Worm (Caenorhabditis elegans) whole organism, L2 larva: ENCODE data around the gene M110.8.

Source experiments
- C34F6.9 ChIP-seq: fragments of 150-350 bp; optimal IDR thresholded peaks from 2 replicates; lab custom pipeline; 2014; ENCODE audit warnings: missing biosample characterization, missing genetic modification characterization
- F13H6.1 ChIP-seq: sonication (generic microtip); optimal IDR thresholded peaks from 2 replicates; lab custom pipeline; 2016; ENCODE audit warnings: missing genetic modification characterization, missing compliant biosample characterization
- R02D3.7 ChIP-seq: fragments of 150-350 bp; optimal IDR thresholded peaks from 2 replicates; lab custom pipeline; 2014; ENCODE audit warnings: missing biosample characterization, missing genetic modification characterization
- alr-1 ChIP-seq: fragments of 150-350 bp; optimal IDR thresholded peaks from 2 replicates; lab custom pipeline; 2014; ENCODE audit warnings: missing biosample characterization, missing genetic modification characterization
- aly-2 ChIP-seq: fragments of 150-350 bp; optimal IDR thresholded peaks from 2 replicates; lab custom pipeline; 2014; ENCODE audit warnings: missing biosample characterization, missing genetic modification characterization
- blmp-1 ChIP-seq: sonication (generic microtip); optimal IDR thresholded peaks from 2 replicates; lab custom pipeline; 2017; ENCODE audit warnings: missing genetic modification characterization, mild to moderate bottlenecking, missing compliant biosample characterization, antibody characterized with exemption, moderate library complexity; ENCODE audit not compliant: insufficient read depth
- ceh-16 ChIP-seq: fragments of 150-350 bp; optimal IDR thresholded peaks from 2 replicates; lab custom pipeline; 2014; ENCODE audit warnings: missing biosample characterization, missing genetic modification characterization
- dmd-4 ChIP-seq: sonication (generic microtip); optimal IDR thresholded peaks from 2 replicates; lab custom pipeline; 2017; ENCODE audit warnings: missing biosample characterization, missing genetic modification characterization
- egl-27 ChIP-seq: sonication (generic microtip); optimal IDR thresholded peaks from 3 replicates; lab custom pipeline; 2017; ENCODE audit warnings: missing biosample characterization, missing genetic modification reagents, missing genetic modification characterization
- elt-1 ChIP-seq: fragments of 150-350 bp; optimal IDR thresholded peaks from 2 replicates; lab custom pipeline; 2014; ENCODE audit warnings: missing biosample characterization, missing genetic modification characterization
- elt-3 ChIP-seq: sonication (generic microtip); optimal IDR thresholded peaks from 2 replicates; lab custom pipeline; 2017; ENCODE audit warnings: missing biosample characterization, missing genetic modification characterization
- fos-1 ChIP-seq: fragments of 150-350 bp; optimal IDR thresholded peaks from 2 replicates; lab custom pipeline; 2014; ENCODE audit warnings: missing biosample characterization, missing genetic modification characterization
- gmeb-1 ChIP-seq: fragments of 150-350 bp; optimal IDR thresholded peaks from 2 replicates; lab custom pipeline; 2014; ENCODE audit warnings: missing biosample characterization, missing genetic modification characterization
- lin-13 ChIP-seq: fragments of 150-350 bp; optimal IDR thresholded peaks from 2 replicates; lab custom pipeline; 2014; ENCODE audit warnings: missing biosample characterization, missing genetic modification reagents, missing genetic modification characterization
- lin-39 ChIP-seq: fragments of 150-350 bp; optimal IDR thresholded peaks from 2 replicates; lab custom pipeline; 2014; ENCODE audit warnings: missing biosample characterization, missing genetic modification reagents, missing genetic modification characterization
- lsy-2 ChIP-seq, 2 experiments: fragments of 150-350 bp in 1 of 2; sonication (generic microtip) in 1 of 2; optimal IDR thresholded peaks; 2 replicates each; lab custom pipeline; 2014 to 2017; ENCODE audit warnings: missing biosample characterization in 2 of 2, missing genetic modification characterization in 2 of 2
- mab-5 ChIP-seq: fragments of 150-350 bp; optimal IDR thresholded peaks from 2 replicates; lab custom pipeline; 2014; ENCODE audit warnings: missing biosample characterization, missing genetic modification characterization
- mbf-1 ChIP-seq: sonication (generic microtip); optimal IDR thresholded peaks from 2 replicates; lab custom pipeline; 2017; ENCODE audit warnings: missing biosample characterization, missing genetic modification characterization
- nhr-10 ChIP-seq: sonication (generic microtip); optimal IDR thresholded peaks from 2 replicates; lab custom pipeline; 2017; ENCODE audit warnings: missing biosample characterization, missing genetic modification characterization
- nhr-12 ChIP-seq: fragments of 150-350 bp; optimal IDR thresholded peaks from 2 replicates; lab custom pipeline; 2014; ENCODE audit warnings: missing biosample characterization, missing genetic modification characterization
- nhr-129 ChIP-seq: fragments of 150-350 bp; optimal IDR thresholded peaks from 2 replicates; lab custom pipeline; 2014; ENCODE audit warnings: missing biosample characterization, missing genetic modification characterization
- nhr-21 ChIP-seq: fragments of 150-350 bp; optimal IDR thresholded peaks from 2 replicates; lab custom pipeline; 2014; ENCODE audit warnings: missing biosample characterization, missing genetic modification characterization
- nhr-23 ChIP-seq: fragments of 150-350 bp; optimal IDR thresholded peaks from 2 replicates; lab custom pipeline; 2014; ENCODE audit warnings: missing biosample characterization, missing genetic modification reagents, missing genetic modification characterization
- nhr-237 ChIP-seq: fragments of 150-350 bp; optimal IDR thresholded peaks from 2 replicates; lab custom pipeline; 2014; ENCODE audit warnings: missing biosample characterization, missing genetic modification characterization
- nhr-25 ChIP-seq: fragments of 150-350 bp; sonication (generic microtip); optimal IDR thresholded peaks from 3 replicates; lab custom pipeline; 2014; ENCODE audit warnings: missing biosample characterization, missing genetic modification characterization
- nhr-6 ChIP-seq: fragments of 150-350 bp; optimal IDR thresholded peaks from 2 replicates; lab custom pipeline; 2014; ENCODE audit warnings: missing biosample characterization, missing genetic modification characterization
- nhr-77 ChIP-seq: fragments of 150-350 bp; optimal IDR thresholded peaks from 2 replicates; lab custom pipeline; 2014; ENCODE audit warnings: missing biosample characterization, missing genetic modification characterization
- peb-1 ChIP-seq: fragments of 150-350 bp; optimal IDR thresholded peaks from 2 replicates; lab custom pipeline; 2014; ENCODE audit warnings: missing biosample characterization, missing genetic modification characterization
- sem-4 ChIP-seq: fragments of 150-350 bp; optimal IDR thresholded peaks from 2 replicates; lab custom pipeline; 2014; ENCODE audit warnings: missing biosample characterization, missing genetic modification reagents, missing genetic modification characterization
- skn-1 ChIP-seq: sonication (generic microtip); optimal IDR thresholded peaks from 2 replicates; lab custom pipeline; 2017; ENCODE audit warnings: missing biosample characterization, missing genetic modification characterization
- sma-3 ChIP-seq: sonication (generic microtip); optimal IDR thresholded peaks from 2 replicates; lab custom pipeline; 2016; ENCODE audit warnings: missing genetic modification reagents, missing genetic modification characterization, missing compliant biosample characterization
- sma-9 ChIP-seq, 2 experiments: fragments of 150-350 bp in 1 of 2; sonication (generic microtip) in 1 of 2; optimal IDR thresholded peaks; 2 replicates each; lab custom pipeline; 2014 to 2016; ENCODE audit warnings: missing genetic modification characterization in 2 of 2, mild to moderate bottlenecking in 1 of 2, missing biosample characterization in 1 of 2, missing compliant biosample characterization in 1 of 2, missing genetic modification reagents in 1 of 2, moderate library complexity in 1 of 2
- snpc-4 ChIP-seq: fragments of 150-350 bp; optimal IDR thresholded peaks from 2 replicates; lab custom pipeline; 2014; ENCODE audit warnings: missing biosample characterization, missing genetic modification characterization
- unc-39 ChIP-seq: fragments of 150-350 bp; optimal IDR thresholded peaks from 2 replicates; lab custom pipeline; 2014; ENCODE audit warnings: missing biosample characterization, missing genetic modification characterization
- unc-55 ChIP-seq: fragments of 150-350 bp; sonication (generic microtip); optimal IDR thresholded peaks from 3 replicates; lab custom pipeline; 2014; ENCODE audit warnings: missing biosample characterization, missing genetic modification reagents, missing genetic modification characterization
- zag-1 ChIP-seq: fragments of 150-350 bp; optimal IDR thresholded peaks from 2 replicates; lab custom pipeline; 2014; ENCODE audit warnings: missing biosample characterization, missing genetic modification characterization
- ztf-1 ChIP-seq: fragments of 200-800 bp; sonication (Bioruptor generic); conservative IDR thresholded peaks from 2 replicates; pipeline ENCODE4 v1.3.6; 2022; ENCODE audit warnings: missing genetic modification characterization, missing compliant biosample characterization
- ztf-4 ChIP-seq: fragments of 150-350 bp; optimal IDR thresholded peaks from 2 replicates; lab custom pipeline; 2014; ENCODE audit warnings: missing biosample characterization, missing genetic modification characterization

Gene M110.8

ce11 chrII:8173449-8173848 is 35.9 kb downstream of the M110.8 start, which contains the start of the genes decr-1.3 and T05C12.1:
decr-1.3 (minus strand) TSS chrII:8173549.
T05C12.1 (plus strand) TSS chrII:8173680.
- TF ChIP-seq sma-3 (GFP tag; lab: Kevin White, UChicago) (no peak), nhr-237 (no peak), mbf-1 (no peak), lsy-2 (tag; optimal IDR thresholded peaks at IDR 0.05; lab: Kevin White, UChicago) (no peak), nhr-129 (tag; lab: Kevin White, UChicago) (no peak), snpc-4 (tag; lab: Kevin White, UChicago) (no peak)

ce11 chrII:8170374-8170773 is 39.0 kb downstream of the M110.8 start, which contains the start of gene T05C12.11:
T05C12.11 (minus strand) TSS chrII:8170474.
- TF ChIP-seq lsy-2 (tag; optimal IDR thresholded peaks at IDR 0.05; lab: Kevin White, UChicago) (no peak), mab-5 (tag; lab: Kevin White, UChicago) (no peak), nhr-21 (no peak), nhr-6 (no peak), sem-4 (tag; lab: Kevin White, UChicago) (no peak), fos-1 (tag; lab: Kevin White, UChicago) (no peak), C34F6.9 (tag; lab: Kevin White, UChicago) (no peak), elt-3 (no peak), lin-13 (GFP tag; lab: Kevin White, UChicago) (no peak), dmd-4 (no peak), R02D3.7 (tag; lab: Kevin White, UChicago) (no peak), alr-1 (no peak), nhr-12 (tag; lab: Kevin White, UChicago) (no peak), unc-39 (tag; lab: Kevin White, UChicago) (no peak), snpc-4 (tag; lab: Kevin White, UChicago) (no peak), peb-1 (tag; lab: Kevin White, UChicago) (no peak), blmp-1 (no peak)

- TF ChIP-seq ztf-4 (tag; lab: Kevin White, UChicago) (no peak), egl-27 (tag; lab: Kevin White, UChicago) (no peak), blmp-1 (no peak), fos-1 (tag; lab: Kevin White, UChicago) (no peak), gmeb-1 (tag; lab: Kevin White, UChicago) (no peak)
These were observed 40.1 kb downstream of the M110.8 start, which contains the start of gene T05C12.15 for ce11 chrII:8169283-8169682. T05C12.15 (plus strand) TSS chrII:8169583.

ce11 chrII:8162120-8162648 is 47.2 kb downstream of the M110.8 start, which contains the start of the genes emb-27 and rrf-3:
emb-27 (minus strand) TSS chrII:8162170.
rrf-3 (plus strand) TSS chrII:8162465.
- TF ChIP-seq nhr-21 = no peak
- TF ChIP-seq dmd-4 = no peak
- TF ChIP-seq lsy-2 (tag; optimal IDR thresholded peaks at IDR 0.05; lab: Kevin White, UChicago) = peak; percentile 15 to 78
- no peak for TF ChIP-seq nhr-12 (tag; lab: Kevin White, UChicago)
- no peak for TF ChIP-seq nhr-77
- no peak for TF ChIP-seq lin-39
- no peak for TF ChIP-seq sma-9 (GFP tag; optimal IDR thresholded peaks at IDR 0.05; lab: Kevin White, UChicago)
- TF ChIP-seq sma-9 (tag; optimal IDR thresholded peaks at IDR 0.05; lab: Kevin White, UChicago) = no peak
- TF ChIP-seq nhr-23 (tag; lab: Kevin White, UChicago) = no peak
- no peak for TF ChIP-seq unc-39 (tag; lab: Kevin White, UChicago)
- no peak for TF ChIP-seq sma-3 (GFP tag; lab: Kevin White, UChicago)
- TF ChIP-seq ztf-4 (tag; lab: Kevin White, UChicago) = no peak
- TF ChIP-seq gmeb-1 (tag; lab: Kevin White, UChicago) = no peak
- no peak for TF ChIP-seq ceh-16 (tag; lab: Kevin White, UChicago)
- TF ChIP-seq zag-1 = no peak
- peak; percentile 92 for TF ChIP-seq C34F6.9 (tag; lab: Kevin White, UChicago)
- no peak for TF ChIP-seq ztf-1 (GFP tag; lab: Robert Waterston, UW)
- no peak for TF ChIP-seq blmp-1
- no peak for TF ChIP-seq elt-1 (tag; lab: Kevin White, UChicago)
- TF ChIP-seq alr-1 = no peak
- no peak for TF ChIP-seq unc-55 (GFP tag; lab: Kevin White, UChicago)
- TF ChIP-seq fos-1 (tag; lab: Kevin White, UChicago) = peak; percentile 22
- no peak for TF ChIP-seq peb-1 (tag; lab: Kevin White, UChicago)
- no peak for TF ChIP-seq aly-2 (tag; lab: Kevin White, UChicago)
- no peak for TF ChIP-seq R02D3.7 (tag; lab: Kevin White, UChicago)
- TF ChIP-seq nhr-129 (tag; lab: Kevin White, UChicago) = peak; percentile 49
- no peak for TF ChIP-seq nhr-25 (tag; lab: Kevin White, UChicago)
- no peak for TF ChIP-seq skn-1 (tag; lab: Kevin White, UChicago)
- no peak for TF ChIP-seq lin-13 (GFP tag; lab: Kevin White, UChicago)
- no peak for TF ChIP-seq F13H6.1 (tag; lab: Kevin White, UChicago)
- TF ChIP-seq nhr-237 = no peak
- no peak for TF ChIP-seq elt-3
- TF ChIP-seq mbf-1 = no peak
- no peak for TF ChIP-seq nhr-6
- TF ChIP-seq nhr-10 (tag; lab: Kevin White, UChicago) = no peak
